Worm (Caenorhabditis elegans) whole organism, late embryonic: ENCODE measurements around the gene Y81B9A.4.

Source experiments
- Y22D7AL.16 ChIP-seq: sonication (generic microtip); optimal IDR thresholded peaks from 2 replicates; lab custom pipeline; 2016; ENCODE audit warnings: missing genetic modification characterization, missing compliant biosample characterization
- dmd-4 ChIP-seq: sonication (generic microtip); optimal IDR thresholded peaks from 2 replicates; lab custom pipeline; 2016; ENCODE audit warnings: borderline replicate concordance, missing genetic modification characterization, missing compliant biosample characterization
- nhr-11 ChIP-seq: fragments of 150-350 bp; optimal IDR thresholded peaks from 2 replicates; lab custom pipeline; 2014; ENCODE audit warnings: missing biosample characterization, missing genetic modification characterization
- npax-4 ChIP-seq: sonication (generic microtip); optimal IDR thresholded peaks from 2 replicates; lab custom pipeline; 2016; ENCODE audit warnings: missing genetic modification characterization, missing compliant biosample characterization

- no peak for TF ChIP-seq npax-4 (tag; lab: Kevin White, UChicago)
- no peak for TF ChIP-seq Y22D7AL.16
- TF ChIP-seq nhr-11 (tag; lab: Kevin White, UChicago) = no peak
- no peak for TF ChIP-seq dmd-4 (tag; lab: Kevin White, UChicago)
Observed at ce11 chrX:9226904-9227303, 46.2 kb upstream of the Y81B9A.4 start.
